Worm (Caenorhabditis elegans) whole organism, mixed stage, embryonic: Measurements from ENCODE around the gene nex-1.
A peak's percentile ranks its signal among the peaks of the same experiment; 100 is the strongest.

Source experiments
- M03D4.4 ChIP-seq: sonication (generic microtip); optimal IDR thresholded peaks from 2 replicates; lab custom pipeline; 2017; ENCODE audit warnings: mild to moderate bottlenecking, missing genetic modification characterization, missing compliant biosample characterization
- bed-3 ChIP-seq: fragments of 200-800 bp; sonication (Bioruptor generic); optimal IDR thresholded peaks from 3 replicates; lab custom pipeline; 2018; ENCODE audit warnings: mild to moderate bottlenecking, missing genetic modification characterization, moderate library complexity, missing compliant biosample characterization
- blmp-1 ChIP-seq: fragments of 150-350 bp; optimal IDR thresholded peaks from 2 replicates; lab custom pipeline; 2014; ENCODE audit warnings: missing biosample characterization, missing genetic modification characterization
- ceh-39 ChIP-seq: fragments of 150-350 bp; optimal IDR thresholded peaks from 2 replicates; lab custom pipeline; 2014; ENCODE audit warnings: missing biosample characterization, missing genetic modification characterization
- ceh-43 ChIP-seq: fragments of 200-800 bp; sonication (Bioruptor generic); optimal IDR thresholded peaks from 2 replicates; lab custom pipeline; 2018; ENCODE audit warnings: mild to moderate bottlenecking, missing genetic modification characterization, moderate library complexity, missing compliant biosample characterization
- ceh-83 ChIP-seq: fragments of 200-800 bp; sonication (Bioruptor generic); optimal IDR thresholded peaks from 2 replicates; lab custom pipeline; 2018; ENCODE audit warnings: mild to moderate bottlenecking, missing genetic modification characterization, missing compliant biosample characterization
- ces-1 ChIP-seq: fragments of 150-350 bp; optimal IDR thresholded peaks from 2 replicates; lab custom pipeline; 2014; ENCODE audit warnings: missing biosample characterization, missing genetic modification reagents, missing genetic modification characterization
- cnd-1 ChIP-seq: fragments of 200-800 bp; sonication (Bioruptor generic); optimal IDR thresholded peaks from 2 replicates; lab custom pipeline; 2018; ENCODE audit warnings: mild to moderate bottlenecking, missing genetic modification characterization, missing compliant biosample characterization
- drap-1 ChIP-seq: fragments of 200-800 bp; sonication (Bioruptor generic); optimal IDR thresholded peaks from 3 replicates; lab custom pipeline; 2018; ENCODE audit warnings: mild to moderate bottlenecking, missing genetic modification characterization, missing compliant biosample characterization
- elt-1 ChIP-seq: sonication (generic microtip); optimal IDR thresholded peaks from 2 replicates; lab custom pipeline; 2017; ENCODE audit warnings: missing genetic modification characterization, mild to moderate bottlenecking, missing compliant biosample characterization, antibody characterized with exemption, moderate library complexity, borderline replicate concordance; ENCODE audit not compliant: insufficient read depth
- elt-3 ChIP-seq: fragments of 150-350 bp; optimal IDR thresholded peaks from 2 replicates; lab custom pipeline; 2014; ENCODE audit warnings: missing biosample characterization, missing genetic modification characterization
- flh-1 ChIP-seq: fragments of 200-800 bp; sonication (Bioruptor generic); optimal IDR thresholded peaks from 2 replicates; lab custom pipeline; 2018; ENCODE audit warnings: mild to moderate bottlenecking, missing genetic modification characterization, moderate library complexity, missing compliant biosample characterization
- ham-2 ChIP-seq: fragments of 200-800 bp; sonication (Bioruptor generic); optimal IDR thresholded peaks from 2 replicates; lab custom pipeline; 2018; ENCODE audit warnings: mild to moderate bottlenecking, missing genetic modification characterization, missing compliant biosample characterization
- hlh-1 ChIP-seq: fragments of 150-350 bp; optimal IDR thresholded peaks from 2 replicates; lab custom pipeline; 2014; ENCODE audit warnings: missing biosample characterization, missing genetic modification reagents, missing genetic modification characterization
- lin-13 ChIP-seq: fragments of 150-350 bp; optimal IDR thresholded peaks from 2 replicates; lab custom pipeline; 2014; ENCODE audit warnings: missing biosample characterization, missing genetic modification characterization
- lsy-2 ChIP-seq: fragments of 150-350 bp; optimal IDR thresholded peaks from 2 replicates; lab custom pipeline; 2014; ENCODE audit warnings: missing biosample characterization, missing genetic modification characterization
- mab-5 ChIP-seq: fragments of 150-350 bp; optimal IDR thresholded peaks from 2 replicates; lab custom pipeline; 2014; ENCODE audit warnings: missing biosample characterization, missing genetic modification characterization
- mep-1 ChIP-seq: fragments of 150-350 bp; optimal IDR thresholded peaks from 2 replicates; lab custom pipeline; 2017; ENCODE audit warnings: missing biosample characterization, missing genetic modification reagents, missing genetic modification characterization, inconsistent platforms
- mls-2 ChIP-seq: sonication (generic microtip); optimal IDR thresholded peaks from 2 replicates; lab custom pipeline; 2016; ENCODE audit warnings: mild to moderate bottlenecking, missing genetic modification characterization, moderate library complexity, missing compliant biosample characterization
- nhr-12 ChIP-seq: fragments of 150-350 bp; optimal IDR thresholded peaks from 2 replicates; lab custom pipeline; 2014; ENCODE audit warnings: missing biosample characterization, missing genetic modification characterization
- nhr-2 ChIP-seq: fragments of 150-350 bp; optimal IDR thresholded peaks from 2 replicates; lab custom pipeline; 2014; ENCODE audit warnings: missing biosample characterization, missing genetic modification characterization
- nhr-237 ChIP-seq: fragments of 150-350 bp; optimal IDR thresholded peaks from 2 replicates; lab custom pipeline; 2014; ENCODE audit warnings: missing biosample characterization, missing genetic modification characterization
- nhr-28 ChIP-seq: fragments of 150-350 bp; optimal IDR thresholded peaks from 2 replicates; lab custom pipeline; 2014; ENCODE audit warnings: missing biosample characterization, missing genetic modification characterization
- nhr-76 ChIP-seq: sonication (generic microtip); optimal IDR thresholded peaks from 2 replicates; lab custom pipeline; 2017; ENCODE audit warnings: missing biosample characterization, missing genetic modification characterization
- sem-2 ChIP-seq: fragments of 200-800 bp; sonication (Bioruptor generic); optimal IDR thresholded peaks from 2 replicates; lab custom pipeline; 2018; ENCODE audit warnings: mild to moderate bottlenecking, missing genetic modification characterization, missing compliant biosample characterization
- sptf-1 ChIP-seq: sonication (generic microtip); optimal IDR thresholded peaks from 2 replicates; lab custom pipeline; 2017; ENCODE audit warnings: mild to moderate bottlenecking, missing genetic modification characterization, moderate library complexity, missing compliant biosample characterization
- tbx-8 ChIP-seq: fragments of 200-800 bp; sonication (Bioruptor generic); optimal IDR thresholded peaks from 2 replicates; lab custom pipeline; 2018; ENCODE audit warnings: mild to moderate bottlenecking, missing genetic modification characterization, moderate library complexity, missing compliant biosample characterization
- unc-120 ChIP-seq: sonication (generic microtip); optimal IDR thresholded peaks from 2 replicates; lab custom pipeline; 2017; ENCODE audit warnings: missing genetic modification characterization, missing compliant biosample characterization; ENCODE audit not compliant: poor library complexity, severe bottlenecking
- unc-39 ChIP-seq: fragments of 150-350 bp; optimal IDR thresholded peaks from 2 replicates; lab custom pipeline; 2014; ENCODE audit warnings: missing biosample characterization, missing genetic modification characterization
- unc-62 ChIP-seq: fragments of 150-350 bp; optimal IDR thresholded peaks from 2 replicates; lab custom pipeline; 2014; ENCODE audit warnings: missing biosample characterization, missing genetic modification reagents, missing genetic modification characterization
- ztf-11 ChIP-seq: fragments of 150-350 bp; optimal IDR thresholded peaks from 2 replicates; lab custom pipeline; 2014; ENCODE audit warnings: missing biosample characterization, missing genetic modification characterization

The nex-1 gene

ce11 chrIII:5206861-5207414 is 18.5 kb upstream of the nex-1 start, which contains the start of gene morc-1:
Gene morc-1 (minus strand): TSS chrIII:5206911.
- no peak for TF ChIP-seq sem-2
- TF ChIP-seq nhr-76 (tag; lab: Kevin White, UChicago): no peak

- TF ChIP-seq mab-5 (tag; lab: Kevin White, UChicago) (no peak), drap-1 (GFP tag; lab: Kevin White, UChicago) (no peak), nhr-12 (tag; lab: Kevin White, UChicago) (no peak), ces-1 (GFP tag; lab: Kevin White, UChicago) (no peak), nhr-2 (no peak), mep-1 (tag; lab: Kevin White, UChicago) (no peak), ztf-11 (no peak), flh-1 (GFP tag; lab: Kevin White, UChicago) (no peak), M03D4.4 (tag; lab: Kevin White, UChicago) (no peak), ceh-83 (GFP tag; lab: Kevin White, UChicago) (no peak), lin-13 (tag; lab: Kevin White, UChicago) (no peak), lsy-2 (tag; lab: Kevin White, UChicago) (no peak), hlh-1 (tag; lab: Kevin White, UChicago) (no peak), sptf-1 (tag; lab: Kevin White, UChicago) (no peak), ceh-39 (no peak), unc-62 (no peak), unc-120 (tag; lab: Kevin White, UChicago) (no peak)
Observed at ce11 chrIII:5208992-5209391, 16.4 kb upstream of the nex-1 start, which contains the start of gene syx-16. Gene syx-16 (minus strand): TSS chrIII:5209109.

- no peak for TF ChIP-seq elt-1 (tag; lab: Kevin White, UChicago)
- TF ChIP-seq mab-5 (tag; lab: Kevin White, UChicago): peak; percentile 53
- peak; percentile 25 for TF ChIP-seq unc-62
Observed at ce11 chrIII:5210269-5210668, 15.2 kb upstream of the nex-1 start.

ce11 chrIII:5211137-5211648 is 14.2 kb upstream of the nex-1 start:
- TF ChIP-seq ceh-43: peak; percentile 60
- TF ChIP-seq ceh-83 (GFP tag; lab: Kevin White, UChicago): peak; percentile 88
- peak; percentile 0 for TF ChIP-seq mep-1 (tag; lab: Kevin White, UChicago)
- TF ChIP-seq cnd-1: peak; percentile 85
- TF ChIP-seq ham-2 (GFP tag; lab: Kevin White, UChicago): peak; percentile 75
- peak; percentile 46 for TF ChIP-seq unc-120 (tag; lab: Kevin White, UChicago)
- TF ChIP-seq flh-1 (GFP tag; lab: Kevin White, UChicago): peak; percentile 45
- TF ChIP-seq bed-3: peak; percentile 58
- peak; percentile 15 for TF ChIP-seq nhr-12 (tag; lab: Kevin White, UChicago)
- TF ChIP-seq nhr-2: peak; percentile 46
- peak; percentile 7 for TF ChIP-seq tbx-8 (GFP tag; lab: Kevin White, UChicago)
- TF ChIP-seq sptf-1 (tag; lab: Kevin White, UChicago): peak; percentile 85

ce11 chrIII:5214162-5214561 is 11.3 kb upstream of the nex-1 start:
- TF ChIP-seq ceh-83 (GFP tag; lab: Kevin White, UChicago) (no peak), mls-2 (no peak), nhr-28 (tag; lab: Kevin White, UChicago) (no peak), ham-2 (GFP tag; lab: Kevin White, UChicago) (no peak), mab-5 (tag; lab: Kevin White, UChicago) (no peak), unc-62 (no peak), nhr-237 (tag; lab: Kevin White, UChicago) (no peak)

- TF ChIP-seq nhr-12 (tag; lab: Kevin White, UChicago) (no peak), elt-3 (tag; lab: Kevin White, UChicago) (no peak), nhr-237 (tag; lab: Kevin White, UChicago) (no peak), hlh-1 (tag; lab: Kevin White, UChicago) (no peak), ceh-39 (no peak), unc-39 (tag; lab: Kevin White, UChicago) (no peak), tbx-8 (GFP tag; lab: Kevin White, UChicago) (no peak), ceh-83 (GFP tag; lab: Kevin White, UChicago) (no peak), lin-13 (tag; lab: Kevin White, UChicago) (no peak), ceh-43 (no peak), unc-62 (no peak), sem-2 (no peak), M03D4.4 (tag; lab: Kevin White, UChicago) (no peak), sptf-1 (tag; lab: Kevin White, UChicago) (no peak), bed-3 (no peak), blmp-1 (tag; lab: Kevin White, UChicago) (no peak), nhr-2 (no peak), lsy-2 (tag; lab: Kevin White, UChicago) (no peak), elt-1 (tag; lab: Kevin White, UChicago) (no peak)
Observed at ce11 chrIII:5215375-5215774, 10.0 kb upstream of the nex-1 start, which contains the start of gene ZC155.4. Gene ZC155.4 (minus strand): TSS chrIII:5215475.
